Worm (Caenorhabditis elegans) whole organism, L4/young adult: ENCODE data around the gene efn-3.

ENCODE experiments used
- W03F9.2 ChIP-seq: fragments of 150-350 bp; optimal IDR thresholded peaks from 2 replicates; lab custom pipeline; 2014; ENCODE audit warnings: missing biosample characterization, missing genetic modification characterization
- dao-5 ChIP-seq: sonication (generic microtip); optimal IDR thresholded peaks from 2 replicates; lab custom pipeline; 2016; ENCODE audit warnings: missing genotype, missing genetic modification characterization, moderate library complexity, missing compliant biosample characterization
- him-1 ChIP-seq: sonication (generic microtip); optimal IDR thresholded peaks from 2 replicates; lab custom pipeline; 2016; ENCODE audit warnings: missing genotype, missing genetic modification reagents, missing genetic modification characterization, missing compliant biosample characterization

DNA sequence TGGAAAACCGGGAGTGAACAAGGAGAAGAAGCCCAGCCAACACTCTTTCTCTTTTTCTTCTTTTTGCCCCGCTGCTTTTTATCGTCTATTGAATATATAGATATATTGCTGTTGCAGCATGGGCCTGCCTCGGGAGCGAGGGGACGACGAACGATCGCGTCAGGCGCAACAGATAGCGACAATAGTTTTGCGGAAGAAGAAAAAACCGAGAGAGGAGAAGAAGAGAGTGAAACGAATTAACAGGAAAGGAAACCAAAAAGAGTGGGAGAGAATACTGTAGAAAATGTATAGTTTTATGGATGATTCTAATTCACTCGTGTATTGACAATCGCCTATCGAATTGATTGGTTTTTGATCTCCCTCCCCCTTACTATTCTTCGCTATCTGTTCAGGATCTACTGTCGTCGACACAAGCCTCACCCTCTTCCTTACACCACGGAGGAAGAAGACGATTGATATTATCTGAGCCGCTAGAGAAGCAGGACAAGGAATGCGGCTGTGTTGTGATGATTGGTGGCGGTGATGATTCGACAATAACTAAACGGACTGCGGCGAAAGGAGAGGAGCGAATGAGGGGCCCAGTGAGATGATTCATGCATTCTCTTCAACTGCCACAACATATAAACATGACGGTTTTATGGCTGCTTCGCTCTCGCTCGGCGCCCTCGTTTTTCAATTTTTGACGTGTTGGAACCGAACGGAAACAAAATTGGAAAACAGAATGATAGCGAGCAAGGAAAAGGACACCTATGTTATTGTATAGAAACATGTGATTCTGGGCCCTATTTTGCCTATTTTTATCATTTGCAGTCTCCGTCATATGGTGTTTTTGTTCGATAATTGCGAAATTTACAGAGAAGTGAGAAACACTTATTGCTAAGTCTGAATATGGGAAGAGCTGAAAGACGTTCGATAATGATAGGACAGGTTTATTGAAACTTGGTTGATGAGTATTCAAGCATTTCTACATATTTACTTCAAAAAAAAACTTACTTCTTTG lies 49.3 kb upstream of the efn-3 start:
- TF ChIP-seq dao-5 (no peak), W03F9.2 (tag; lab: Kevin White, UChicago) (no peak), him-1 (tag; lab: Kevin White, UChicago) (no peak)
